Worm (Caenorhabditis elegans) whole organism, late embryonic: ENCODE results near the gene tmem-218.

Experiments used
- K02D7.2 ChIP-seq: sonication (generic microtip); optimal IDR thresholded peaks from 2 replicates; lab custom pipeline; 2017; ENCODE audit warnings: mild to moderate bottlenecking, missing genetic modification characterization, missing compliant biosample characterization
- ceh-18 ChIP-seq: sonication (generic microtip); optimal IDR thresholded peaks from 2 replicates; lab custom pipeline; 2016; ENCODE audit warnings: missing genetic modification characterization, missing compliant biosample characterization
- ceh-19 ChIP-seq: fragments of 200-800 bp; sonication (Bioruptor generic); optimal IDR thresholded peaks from 2 replicates; lab custom pipeline; 2018; ENCODE audit warnings: mild to moderate bottlenecking, missing genetic modification characterization, missing compliant biosample characterization
- ceh-24 ChIP-seq: sonication (generic microtip); optimal IDR thresholded peaks from 2 replicates; lab custom pipeline; 2016; ENCODE audit warnings: mild to moderate bottlenecking, missing genetic modification characterization, missing compliant biosample characterization
- ceh-30 ChIP-seq: fragments of 150-350 bp; optimal IDR thresholded peaks from 2 replicates; lab custom pipeline; 2014; ENCODE audit warnings: missing biosample characterization, missing genetic modification characterization
- ceh-31 ChIP-seq: sonication (generic microtip); optimal IDR thresholded peaks from 2 replicates; lab custom pipeline; 2016; ENCODE audit warnings: missing genetic modification characterization, missing compliant biosample characterization
- ceh-34 ChIP-seq: sonication (generic microtip); optimal IDR thresholded peaks from 2 replicates; lab custom pipeline; 2016; ENCODE audit warnings: mild to moderate bottlenecking, missing genetic modification characterization, missing compliant biosample characterization
- ceh-45 ChIP-seq: fragments of 200-800 bp; sonication (Bioruptor generic); IDR thresholded peaks from 2 replicates; pipeline ENCODE4 v1.3.6; 2022; ENCODE audit warnings: missing genetic modification reagents, missing genetic modification characterization, missing compliant biosample characterization
- ceh-6 ChIP-seq: fragments of 200-800 bp; sonication (Bioruptor generic); optimal IDR thresholded peaks from 2 replicates; lab custom pipeline; 2018; ENCODE audit warnings: mild to moderate bottlenecking, missing genetic modification characterization, missing compliant biosample characterization
- ceh-9 ChIP-seq: sonication (generic microtip); optimal IDR thresholded peaks from 2 replicates; lab custom pipeline; 2016; ENCODE audit warnings: mild to moderate bottlenecking, missing genetic modification characterization, inconsistent platforms, missing compliant biosample characterization
- dmd-4 ChIP-seq: sonication (generic microtip); optimal IDR thresholded peaks from 2 replicates; lab custom pipeline; 2016; ENCODE audit warnings: borderline replicate concordance, missing genetic modification characterization, missing compliant biosample characterization
- dve-1 ChIP-seq: sonication (generic microtip); optimal IDR thresholded peaks from 2 replicates; lab custom pipeline; 2017; ENCODE audit warnings: antibody characterized with exemption, mild to moderate bottlenecking, missing genetic modification characterization, missing compliant biosample characterization
- elt-2 ChIP-seq: sonication (generic microtip); optimal IDR thresholded peaks from 2 replicates; lab custom pipeline; 2016; ENCODE audit warnings: missing genetic modification reagents, missing genetic modification characterization, missing compliant biosample characterization
- elt-4 ChIP-seq: sonication (generic microtip); optimal IDR thresholded peaks from 2 replicates; lab custom pipeline; 2016; ENCODE audit warnings: missing genetic modification characterization, missing compliant biosample characterization
- ets-4 ChIP-seq: sonication (generic microtip); optimal IDR thresholded peaks from 2 replicates; lab custom pipeline; 2016; ENCODE audit warnings: missing genetic modification characterization, missing compliant biosample characterization
- eyg-1 ChIP-seq: sonication (generic microtip); optimal IDR thresholded peaks from 2 replicates; lab custom pipeline; 2016; ENCODE audit warnings: missing genotype, missing genetic modification characterization, missing compliant biosample characterization
- fax-1 ChIP-seq: sonication (generic microtip); optimal IDR thresholded peaks from 2 replicates; lab custom pipeline; 2016; ENCODE audit warnings: missing genotype, missing genetic modification characterization, missing compliant biosample characterization
- fkh-6 ChIP-seq: sonication (generic microtip); optimal IDR thresholded peaks from 2 replicates; lab custom pipeline; 2016; ENCODE audit warnings: missing genetic modification characterization, missing compliant biosample characterization
- hlh-15 ChIP-seq: sonication (generic microtip); optimal IDR thresholded peaks from 2 replicates; lab custom pipeline; 2016; ENCODE audit warnings: missing genetic modification characterization, missing compliant biosample characterization
- hlh-30 ChIP-seq: sonication (generic microtip); optimal IDR thresholded peaks from 2 replicates; lab custom pipeline; 2017; ENCODE audit warnings: antibody characterized with exemption, missing genetic modification characterization, missing compliant biosample characterization; ENCODE audit not compliant: insufficient read depth
- hlh-8 ChIP-seq: sonication (generic microtip); optimal IDR thresholded peaks from 2 replicates; lab custom pipeline; 2016; ENCODE audit warnings: missing genotype, missing genetic modification characterization, missing compliant biosample characterization
- lin-11 ChIP-seq: fragments of 200-800 bp; sonication (Bioruptor generic); optimal IDR thresholded peaks from 2 replicates; lab custom pipeline; 2018; ENCODE audit warnings: mild to moderate bottlenecking, missing genetic modification characterization, missing compliant biosample characterization
- nfya-1 ChIP-seq: sonication (generic microtip); optimal IDR thresholded peaks from 2 replicates; lab custom pipeline; 2017; ENCODE audit warnings: missing genetic modification characterization, mild to moderate bottlenecking, missing compliant biosample characterization, antibody characterized with exemption, moderate library complexity
- nhr-232 ChIP-seq: sonication (generic microtip); optimal IDR thresholded peaks from 2 replicates; lab custom pipeline; 2016; ENCODE audit warnings: missing genetic modification characterization, missing compliant biosample characterization
- pag-3 ChIP-seq: sonication (generic microtip); optimal IDR thresholded peaks from 2 replicates; lab custom pipeline; 2016; ENCODE audit warnings: missing compliant biosample characterization, missing genetic modification characterization, borderline replicate concordance
- pat-9 ChIP-seq: fragments of 200-800 bp; sonication (Bioruptor generic); optimal IDR thresholded peaks from 2 replicates; lab custom pipeline; 2018; ENCODE audit warnings: mild to moderate bottlenecking, missing genetic modification characterization, moderate library complexity, missing compliant biosample characterization
- pha-4 ChIP-seq: fragments of 150-350 bp; optimal IDR thresholded peaks from 2 replicates; lab custom pipeline; 2018; ENCODE audit warnings: missing biosample characterization, missing genetic modification reagents, missing genetic modification characterization
- ref-2 ChIP-seq: sonication (generic microtip); optimal IDR thresholded peaks from 2 replicates; lab custom pipeline; 2016; ENCODE audit warnings: missing genetic modification characterization, missing compliant biosample characterization
- rnt-1 ChIP-seq: sonication (generic microtip); optimal IDR thresholded peaks from 2 replicates; lab custom pipeline; 2016; ENCODE audit warnings: missing genetic modification characterization, missing compliant biosample characterization
- tbx-7 ChIP-seq: sonication (generic microtip); optimal IDR thresholded peaks from 2 replicates; lab custom pipeline; 2016; ENCODE audit warnings: missing genotype, missing genetic modification characterization, missing compliant biosample characterization
- ttx-3 ChIP-seq: sonication (generic microtip); optimal IDR thresholded peaks from 2 replicates; lab custom pipeline; 2016; ENCODE audit warnings: missing genetic modification reagents, missing genetic modification characterization, missing compliant biosample characterization
- unc-42 ChIP-seq: sonication (generic microtip); optimal IDR thresholded peaks from 2 replicates; lab custom pipeline; 2016; ENCODE audit warnings: missing genotype, missing genetic modification characterization, missing compliant biosample characterization
- unc-55 ChIP-seq: sonication (generic microtip); optimal IDR thresholded peaks from 2 replicates; lab custom pipeline; 2017; ENCODE audit warnings: missing biosample characterization, missing genetic modification reagents, missing genetic modification characterization
- unc-86 ChIP-seq: sonication (generic microtip); optimal IDR thresholded peaks from 2 replicates; lab custom pipeline; 2016; ENCODE audit warnings: missing genetic modification characterization, missing compliant biosample characterization
- zip-5 ChIP-seq: sonication (generic microtip); optimal IDR thresholded peaks from 2 replicates; lab custom pipeline; 2016; ENCODE audit warnings: missing genetic modification characterization, missing compliant biosample characterization
- ztf-16 ChIP-seq: sonication (generic microtip); optimal IDR thresholded peaks from 2 replicates; lab custom pipeline; 2017; ENCODE audit warnings: missing genetic modification characterization, missing compliant biosample characterization

Gene tmem-218

ce11 chrX:17667288-17667687 is 17.8 kb downstream of the tmem-218 start:
- TF ChIP-seq nfya-1 (tag; lab: Kevin White, UChicago), result peak; percentile 23
- TF ChIP-seq ceh-18 (tag; lab: Kevin White, UChicago), result peak; percentile 71
- TF ChIP-seq unc-55, result peak; percentile 23
- peak; percentile 1 for TF ChIP-seq ceh-34
- TF ChIP-seq ref-2 (tag; lab: Kevin White, UChicago), result peak; percentile 8
- TF ChIP-seq ceh-30 (tag; lab: Kevin White, UChicago), result no peak
- no peak for TF ChIP-seq unc-86 (tag; lab: Kevin White, UChicago)

- TF ChIP-seq eyg-1 (tag; lab: Kevin White, UChicago), result no peak
- TF ChIP-seq ets-4 (tag; lab: Kevin White, UChicago), result no peak
- no peak for TF ChIP-seq unc-42 (tag; lab: Kevin White, UChicago)
- no peak for TF ChIP-seq pha-4 (tag; lab: Kevin White, UChicago)
- TF ChIP-seq fax-1, result no peak
- TF ChIP-seq rnt-1 (tag; lab: Kevin White, UChicago), result peak; percentile 26
- no peak for TF ChIP-seq ceh-9
- no peak for TF ChIP-seq dve-1 (tag; lab: Kevin White, UChicago)
- no peak for TF ChIP-seq ceh-45 (GFP tag; lab: Robert Waterston, UW)
- peak; percentile 80 for TF ChIP-seq ceh-18 (tag; lab: Kevin White, UChicago)
- TF ChIP-seq pat-9 (tag; lab: Kevin White, UChicago), result no peak
- TF ChIP-seq nfya-1 (tag; lab: Kevin White, UChicago), result peak; percentile 30
- TF ChIP-seq elt-2, result no peak
- no peak for TF ChIP-seq pag-3 (tag; lab: Kevin White, UChicago)
- TF ChIP-seq K02D7.2 (tag; lab: Kevin White, UChicago), result no peak
- TF ChIP-seq, all 69 proteins: peak for 3
Observed at ce11 chrX:17670379-17671077, 21.0 kb downstream of the tmem-218 start, which contains the start of gene T23E7.2. T23E7.2 (plus strand) TSS chrX:17671027.

ce11 chrX:17672256-17672655 is 22.8 kb downstream of the tmem-218 start:
- no peak for TF ChIP-seq hlh-30 (tag; lab: Kevin White, UChicago)
- TF ChIP-seq hlh-15 (tag; lab: Kevin White, UChicago), result no peak
- no peak for TF ChIP-seq fkh-6
- no peak for TF ChIP-seq pat-9 (tag; lab: Kevin White, UChicago)
- TF ChIP-seq K02D7.2 (tag; lab: Kevin White, UChicago), result no peak
- no peak for TF ChIP-seq hlh-8
- no peak for TF ChIP-seq dmd-4

ce11 chrX:17674313-17674712 is 24.8 kb downstream of the tmem-218 start:
- TF ChIP-seq zip-5 (tag; lab: Kevin White, UChicago), result no peak
- no peak for TF ChIP-seq K02D7.2 (tag; lab: Kevin White, UChicago)
- TF ChIP-seq eyg-1 (tag; lab: Kevin White, UChicago), result no peak
- TF ChIP-seq lin-11 (tag; lab: Kevin White, UChicago), result no peak
- no peak for TF ChIP-seq ceh-45 (GFP tag; lab: Robert Waterston, UW)
- no peak for TF ChIP-seq dve-1 (tag; lab: Kevin White, UChicago)
- no peak for TF ChIP-seq hlh-8
- no peak for TF ChIP-seq ceh-34
- no peak for TF ChIP-seq ceh-31 (tag; lab: Kevin White, UChicago)
- no peak for TF ChIP-seq ztf-16 (tag; lab: Kevin White, UChicago)
- TF ChIP-seq tbx-7 (tag; lab: Kevin White, UChicago), result no peak
- TF ChIP-seq ceh-24 (tag; lab: Kevin White, UChicago), result no peak
- no peak for TF ChIP-seq nhr-232
- no peak for TF ChIP-seq ceh-6 (GFP tag; lab: Kevin White, UChicago)
- no peak for TF ChIP-seq ceh-19 (GFP tag; lab: Kevin White, UChicago)
- no peak for TF ChIP-seq elt-4 (tag; lab: Kevin White, UChicago)
- no peak for TF ChIP-seq elt-2
- no peak for TF ChIP-seq ttx-3 (tag; lab: Kevin White, UChicago)
- TF ChIP-seq ets-4 (tag; lab: Kevin White, UChicago), result no peak
- TF ChIP-seq, all 69 proteins: peak for 0
